Worm (Caenorhabditis elegans) whole organism, L2 larva: ENCODE results near the gene pha-1.

Experiments used
- ZK546.5 ChIP-seq: sonication (generic microtip); optimal IDR thresholded peaks from 2 replicates; lab custom pipeline; 2017; ENCODE audit warnings: missing biosample characterization, missing genetic modification characterization
- ama-1 ChIP-seq: fragments of 150-350 bp; optimal IDR thresholded peaks from 2 replicates; lab custom pipeline; 2018; ENCODE audit warnings: inconsistent platforms
- blmp-1 ChIP-seq: sonication (generic microtip); optimal IDR thresholded peaks from 2 replicates; lab custom pipeline; 2017; ENCODE audit warnings: missing genetic modification characterization, mild to moderate bottlenecking, missing compliant biosample characterization, antibody characterized with exemption, moderate library complexity; ENCODE audit not compliant: insufficient read depth
- ceh-82 ChIP-seq: fragments of 150-350 bp; optimal IDR thresholded peaks from 2 replicates; lab custom pipeline; 2014; ENCODE audit warnings: missing biosample characterization, missing genetic modification characterization
- dmd-4 ChIP-seq: sonication (generic microtip); optimal IDR thresholded peaks from 2 replicates; lab custom pipeline; 2017; ENCODE audit warnings: missing biosample characterization, missing genetic modification characterization
- mdl-1 ChIP-seq, 2 experiments: fragments of 150-350 bp in 1 of 2; sonication (generic microtip) in 1 of 2; optimal IDR thresholded peaks; 2 replicates each; lab custom pipeline; 2017; ENCODE audit warnings: missing biosample characterization in 2 of 2, missing genetic modification characterization in 2 of 2
- nhr-11 ChIP-seq: fragments of 150-350 bp; optimal IDR thresholded peaks from 2 replicates; lab custom pipeline; 2014; ENCODE audit warnings: missing biosample characterization, missing genetic modification characterization
- nhr-21 ChIP-seq: fragments of 150-350 bp; optimal IDR thresholded peaks from 2 replicates; lab custom pipeline; 2014; ENCODE audit warnings: missing biosample characterization, missing genetic modification characterization
- nhr-237 ChIP-seq: fragments of 150-350 bp; optimal IDR thresholded peaks from 2 replicates; lab custom pipeline; 2014; ENCODE audit warnings: missing biosample characterization, missing genetic modification characterization
- skn-1 ChIP-seq: sonication (generic microtip); optimal IDR thresholded peaks from 2 replicates; lab custom pipeline; 2017; ENCODE audit warnings: missing biosample characterization, missing genetic modification characterization
- unc-62 ChIP-seq: fragments of 150-350 bp; optimal IDR thresholded peaks from 2 replicates; lab custom pipeline; 2014; ENCODE audit warnings: missing biosample characterization, missing genetic modification reagents, missing genetic modification characterization
- zag-1 ChIP-seq: fragments of 150-350 bp; optimal IDR thresholded peaks from 2 replicates; lab custom pipeline; 2014; ENCODE audit warnings: missing biosample characterization, missing genetic modification characterization
- ztf-11 ChIP-seq: sonication (generic microtip); optimal IDR thresholded peaks from 2 replicates; lab custom pipeline; 2017; ENCODE audit warnings: missing biosample characterization, missing genetic modification characterization
- ztf-4 ChIP-seq: fragments of 150-350 bp; optimal IDR thresholded peaks from 2 replicates; lab custom pipeline; 2014; ENCODE audit warnings: missing biosample characterization, missing genetic modification characterization

DNA sequence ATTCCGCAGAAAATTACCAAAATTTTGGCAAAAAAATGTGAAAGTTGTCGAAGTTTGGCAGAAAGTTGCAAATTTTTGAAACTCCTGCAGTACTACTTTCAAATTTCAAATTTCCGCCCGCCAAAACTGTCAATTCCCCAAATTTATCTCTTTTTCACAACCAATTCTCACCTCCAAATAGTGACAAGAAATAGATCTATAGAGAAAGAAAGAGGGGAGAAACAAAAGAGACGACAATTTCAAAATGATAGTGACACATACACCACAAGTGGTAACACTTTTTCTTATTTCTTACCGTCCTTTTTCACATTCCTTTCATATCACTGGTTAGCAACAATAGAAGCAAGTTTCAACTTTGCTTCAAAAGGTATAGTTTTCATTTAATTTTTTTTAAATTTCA lies 47.6 kb upstream of the pha-1 start:
- TF ChIP-seq unc-62 (GFP tag; lab: Kevin White, UChicago) (no peak), ztf-4 (tag; lab: Kevin White, UChicago) (no peak), ZK546.5 (tag; lab: Kevin White, UChicago) (no peak), mdl-1 (tag; optimal IDR thresholded peaks at IDR 0.05; lab: Kevin White, UChicago) (no peak), skn-1 (tag; lab: Kevin White, UChicago) (no peak), blmp-1 (tag; lab: Kevin White, UChicago) (no peak), nhr-237 (no peak), ceh-82 (tag; lab: Kevin White, UChicago) (no peak), nhr-11 (tag; lab: Kevin White, UChicago) (no peak), nhr-21 (tag; lab: Kevin White, UChicago) (no peak), zag-1 (no peak), ztf-11 (tag; lab: Kevin White, UChicago) (no peak), ama-1 (lab: Kevin White, UChicago) (no peak), dmd-4 (tag; lab: Kevin White, UChicago) (no peak)
